Fruit fly (Drosophila melanogaster): Measurements from ENCODE around the gene fax.
A peak's percentile ranks its signal among the peaks of the same experiment; 100 is the strongest.

fax gene

DNA sequence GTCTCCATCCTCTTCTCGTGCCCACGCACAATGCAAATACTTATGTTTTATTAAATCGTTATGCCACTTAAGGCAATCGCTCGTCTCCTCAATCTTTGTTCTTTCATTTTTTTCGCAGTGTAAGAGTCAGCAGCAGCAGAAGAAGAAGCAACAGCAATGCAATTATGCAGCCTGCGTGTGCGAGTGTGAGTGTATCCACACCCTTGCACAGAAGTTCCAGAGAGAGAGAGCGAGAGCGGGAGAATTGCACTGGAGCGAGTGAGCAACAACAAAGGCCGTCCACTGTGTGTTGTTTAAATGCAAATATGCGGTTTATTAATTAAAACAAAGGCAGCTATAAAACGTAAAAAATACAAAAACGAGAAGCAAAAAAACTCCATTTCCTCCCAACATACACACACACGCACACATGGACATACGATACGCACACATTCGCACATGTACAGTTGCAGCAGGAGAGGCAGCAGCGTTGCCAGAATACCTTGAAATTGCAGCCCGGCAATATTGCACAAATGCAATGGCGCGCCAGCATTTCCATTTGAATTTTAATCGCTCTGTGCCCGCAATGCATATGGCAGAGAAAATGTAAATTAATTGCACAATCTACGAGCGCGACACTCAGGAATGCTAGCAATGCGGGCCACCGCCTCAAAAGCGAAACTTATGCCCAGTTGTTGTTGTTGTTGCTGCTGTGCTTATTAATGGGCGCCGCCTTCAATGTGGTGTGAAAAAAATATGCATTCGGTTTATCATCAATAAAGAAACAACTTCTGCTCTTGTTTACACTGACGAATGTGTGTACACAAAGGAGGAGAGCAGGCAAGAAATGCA, 2.8 kb downstream of the fax start (continued):
- peak; percentile 56 for TF ChIP-seq wek (GFP tag; optimal IDR thresholded peaks at IDR 0.05)
- TF ChIP-seq sens (GFP tag): peak; percentile 96
- peak; percentile 48; the same call in 1 of the 2 replicates for TF ChIP-seq CG4404 (GFP tag; IDR thresholded peaks at IDR 0.05)
- peak; percentile 89 for TF ChIP-seq CG4360 (GFP tag; IDR thresholded peaks at IDR 0.05)
- peak in 1 of 2 experiments; percentile 25 for TF ChIP-seq dpn (GFP tag; optimal IDR thresholded peaks at IDR 0.05)
- TF ChIP-seq dysf (GFP tag; IDR thresholded peaks at IDR 0.05): no peak
- TF ChIP-seq az2 (GFP tag; optimal IDR thresholded peaks at IDR 0.05): no peak
- TF ChIP-seq Dll (GFP tag; IDR thresholded peaks at IDR 0.05; ENCODE audit: partially characterized antibody): no peak; the same call in 3 of the 4 replicates
- TF ChIP-seq usp (GFP tag; optimal IDR thresholded peaks at IDR 0.05): no peak
- no peak for TF ChIP-seq BtbVII (GFP tag; optimal IDR thresholded peaks at IDR 0.05)
- peak; percentile 61 for TF ChIP-seq CG8944 (GFP tag; optimal IDR thresholded peaks at IDR 0.05)
- TF ChIP-seq HLHmδ (GFP tag; optimal IDR thresholded peaks at IDR 0.05): peak; percentile 78
- TF ChIP-seq CG4617 (GFP tag; optimal IDR thresholded peaks at IDR 0.05; ENCODE audit: borderline replicate concordance): no peak
- TF ChIP-seq Dbx (GFP tag; IDR thresholded peaks at IDR 0.05): no peak
- TF ChIP-seq CG17912 (GFP tag; optimal IDR thresholded peaks at IDR 0.05): no peak
- TF ChIP-seq nerfin-1 (tag; optimal IDR thresholded peaks at IDR 0.05): peak; percentile 46
- TF ChIP-seq Xbp1 (GFP tag; optimal IDR thresholded peaks at IDR 0.05): no peak
- TF ChIP-seq CG1603 (tag; optimal IDR thresholded peaks at IDR 0.05): peak; percentile 48
- TF ChIP-seq Nf-YB (GFP tag; optimal IDR thresholded peaks at IDR 0.05): peak; percentile 26
- no peak for TF ChIP-seq CG4730 (GFP tag; IDR thresholded peaks at IDR 0.05)
- no peak for TF ChIP-seq hkb (optimal IDR thresholded peaks at IDR 0.05)
- TF ChIP-seq hkb (GFP tag; IDR thresholded peaks at IDR 0.05): no peak
- no peak for TF ChIP-seq BEAF-32 (GFP tag; optimal IDR thresholded peaks at IDR 0.05)
- peak; percentile 3 for TF ChIP-seq CG1602 (GFP tag; optimal IDR thresholded peaks at IDR 0.05)
- TF ChIP-seq zf30C (GFP tag; optimal IDR thresholded peaks at IDR 0.05): peak; percentile 93
- TF ChIP-seq Neu2 (GFP tag; optimal IDR thresholded peaks at IDR 0.05; ENCODE audit: borderline replicate concordance): peak; percentile 29
- no peak for TF ChIP-seq CG13894 (tag; optimal IDR thresholded peaks at IDR 0.05)
- no peak for TF ChIP-seq CG34422 (GFP tag; IDR thresholded peaks at IDR 0.05)
- TF ChIP-seq MESR4 (GFP tag; optimal IDR thresholded peaks at IDR 0.05): no peak
- TF ChIP-seq gem (tag; optimal IDR thresholded peaks at IDR 0.05): peak; percentile 28
- no peak for TF ChIP-seq Ssrp (tag; optimal IDR thresholded peaks at IDR 0.05)
- peak; percentile 41; the same call in 1 of the 2 replicates for TF ChIP-seq ara (GFP tag; IDR thresholded peaks at IDR 0.05)
- no peak for TF ChIP-seq CG12744 (GFP tag; optimal IDR thresholded peaks at IDR 0.05)
- no peak for TF ChIP-seq HLH4C (GFP tag; IDR thresholded peaks at IDR 0.05; ENCODE audit: partially characterized antibody)
- peak; percentile 69 for TF ChIP-seq sim (GFP tag; IDR thresholded peaks at IDR 0.05)
- TF ChIP-seq gfzf (GFP tag; optimal IDR thresholded peaks at IDR 0.05): no peak
- no peak for TF ChIP-seq CG12769 (tag; optimal IDR thresholded peaks at IDR 0.05)
- TF ChIP-seq bab2 (GFP tag; optimal IDR thresholded peaks at IDR 0.05): peak; percentile 55
- TF ChIP-seq pb (GFP tag; optimal IDR thresholded peaks at IDR 0.05): no peak
- TF ChIP-seq Dref (GFP tag; IDR thresholded peaks at IDR 0.05): no peak

All from whole organism, embryonic.